Worm (Caenorhabditis elegans) whole organism, L4/young adult: Measurements from ENCODE around the gene srsx-31.

Source experiments
- W03F9.2 ChIP-seq: fragments of 150-350 bp; optimal IDR thresholded peaks from 2 replicates; lab custom pipeline; 2014; ENCODE audit warnings: missing biosample characterization, missing genetic modification characterization
- him-1 ChIP-seq: sonication (generic microtip); optimal IDR thresholded peaks from 2 replicates; lab custom pipeline; 2016; ENCODE audit warnings: missing genotype, missing genetic modification reagents, missing genetic modification characterization, missing compliant biosample characterization

DNA sequence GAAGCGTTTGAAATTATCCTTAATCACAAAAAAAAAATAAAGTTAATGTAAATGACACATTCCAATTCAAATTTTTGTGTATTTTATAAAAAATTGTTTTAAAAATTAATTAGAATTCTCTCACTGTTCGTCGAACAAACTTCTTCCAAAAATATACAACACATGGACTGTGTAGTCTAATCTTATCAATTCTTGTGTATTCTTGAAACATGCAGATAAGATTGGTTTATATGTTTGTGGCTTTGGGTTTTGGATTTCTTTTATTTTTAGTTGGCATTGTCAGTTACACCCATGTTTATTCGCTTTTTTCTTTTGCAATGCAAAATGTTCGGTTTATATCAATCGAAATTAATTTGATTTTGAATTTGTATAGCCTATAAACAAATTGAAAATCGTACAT, 34.5 kb downstream of the srsx-31 start:
- TF ChIP-seq him-1 (tag; lab: Kevin White, UChicago) (no peak), W03F9.2 (tag; lab: Kevin White, UChicago) (no peak)
